Worm (Caenorhabditis elegans): Measurements from ENCODE around the gene R13A1.10.

DNA sequence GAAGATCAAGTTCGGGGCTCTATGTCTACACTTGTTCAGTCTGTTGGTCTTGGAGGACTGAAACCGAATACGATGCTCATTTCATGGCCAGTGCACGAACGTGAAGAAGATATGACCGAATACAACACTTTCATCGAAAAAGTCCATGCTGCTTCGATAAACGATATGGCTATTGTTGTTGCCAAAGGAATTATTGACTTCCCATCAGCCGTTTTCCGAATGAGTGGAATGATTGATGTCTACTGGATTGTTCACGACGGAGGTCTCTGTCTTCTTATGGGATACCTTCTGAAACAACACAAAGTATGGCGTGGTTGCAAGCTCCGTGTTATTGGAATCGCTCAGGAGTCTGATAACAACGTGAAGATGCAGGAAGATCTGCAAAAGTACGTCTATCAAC is 10.8 kb downstream of the R13A1.10 start:
- TF ChIP-seq ceh-34 (tag; optimal IDR thresholded peaks at IDR 0.05) (no peak), pha-4 (tag; optimal IDR thresholded peaks at IDR 0.05) (no peak), unc-42 (tag; optimal IDR thresholded peaks at IDR 0.05) (no peak), gmeb-2 (tag; optimal IDR thresholded peaks at IDR 0.05) (no peak), ceh-22 (tag; optimal IDR thresholded peaks at IDR 0.05) (no peak), sox-4 (tag; optimal IDR thresholded peaks at IDR 0.05) (no peak), K02D7.2 (tag; optimal IDR thresholded peaks at IDR 0.05) (no peak), ceh-30 (tag; optimal IDR thresholded peaks at IDR 0.05) (no peak), ama-1 (optimal IDR thresholded peaks at IDR 0.05) (no peak), madf-2 (tag; optimal IDR thresholded peaks at IDR 0.05) (no peak)
